Fruit fly (Drosophila melanogaster): ENCODE results near the gene CG17294.
A peak's percentile ranks its signal among the peaks of the same experiment; 100 is the strongest.

Gene CG17294

DNA sequence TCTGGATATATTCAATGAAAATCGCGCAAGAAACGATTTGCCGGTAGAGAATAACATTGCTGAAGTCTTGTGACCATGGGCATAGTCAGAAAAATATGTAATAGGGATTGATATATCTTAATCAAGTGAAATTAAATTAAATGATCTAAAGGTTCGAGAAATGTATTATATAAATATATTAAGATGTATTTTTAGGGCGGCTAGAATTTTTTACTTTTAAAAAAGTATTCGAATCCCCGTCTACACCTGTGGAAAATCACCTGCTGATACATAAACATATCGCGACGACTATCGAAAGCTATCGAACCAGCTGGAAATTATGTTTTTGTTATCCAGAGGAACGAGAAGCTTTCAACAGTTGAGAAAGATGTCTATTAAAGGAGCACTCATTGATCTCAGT, at the start of gene CG17294, which contains the start of gene CG13390:
TSS of gene CG17294 (plus strand) at position 319 of the 400 bp plus-strand sequence.
TSS of gene CG13390 (minus strand) at position 81 of the 400 bp plus-strand sequence.
- peak; percentile 100 for TF ChIP-seq CG17801 (GFP tag; optimal IDR thresholded peaks at IDR 0.05; ENCODE audit: partially characterized antibody)

DNA sequence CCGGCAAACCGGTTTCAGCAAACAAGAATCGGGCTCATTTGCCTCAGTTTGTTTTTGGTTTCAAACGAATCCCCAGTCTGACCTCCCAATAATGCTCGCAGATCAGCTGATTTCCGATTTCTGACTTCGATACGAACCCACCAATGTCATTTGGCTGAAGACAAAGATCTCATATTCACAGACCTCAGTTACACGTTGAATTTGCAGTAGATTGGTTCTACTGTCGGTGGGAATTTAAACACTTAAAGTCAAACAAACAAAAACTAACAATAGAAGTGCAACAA, 49.6 kb upstream of the CG17294 start, which contains the start of gene CG14275:
TSS of gene CG14275 (plus strand) at position 185 of the 284 bp plus-strand sequence.
- no peak for TF ChIP-seq CG17801 (GFP tag; optimal IDR thresholded peaks at IDR 0.05; ENCODE audit: partially characterized antibody)

DNA sequence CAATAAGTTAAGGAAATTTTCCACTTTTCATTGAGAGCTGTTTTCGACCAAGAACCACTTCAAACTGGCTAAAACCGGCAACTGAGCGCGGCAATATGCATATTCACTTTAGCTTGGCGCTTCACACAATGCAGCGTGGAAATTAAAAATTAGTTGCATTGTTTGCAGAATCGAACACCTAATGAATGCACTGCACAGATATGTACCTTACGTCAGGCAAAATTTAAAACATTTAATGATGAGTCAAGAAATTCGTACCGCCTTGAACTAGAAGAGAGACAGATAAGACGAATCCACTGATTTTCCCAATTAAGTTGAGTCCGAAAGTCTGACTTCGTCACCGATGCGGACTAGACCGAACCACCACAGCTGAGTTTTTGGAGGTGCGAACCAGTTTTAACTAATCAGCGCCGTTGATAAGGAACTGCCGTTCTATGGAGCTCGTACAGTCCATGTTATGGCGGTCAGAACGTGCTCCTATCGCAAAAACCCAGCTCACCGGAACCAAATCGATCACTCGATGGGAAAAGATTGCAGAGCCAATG, 49.0 kb upstream of the CG17294 start:
- no peak for TF ChIP-seq CG17801 (GFP tag; optimal IDR thresholded peaks at IDR 0.05; ENCODE audit: partially characterized antibody)

DNA sequence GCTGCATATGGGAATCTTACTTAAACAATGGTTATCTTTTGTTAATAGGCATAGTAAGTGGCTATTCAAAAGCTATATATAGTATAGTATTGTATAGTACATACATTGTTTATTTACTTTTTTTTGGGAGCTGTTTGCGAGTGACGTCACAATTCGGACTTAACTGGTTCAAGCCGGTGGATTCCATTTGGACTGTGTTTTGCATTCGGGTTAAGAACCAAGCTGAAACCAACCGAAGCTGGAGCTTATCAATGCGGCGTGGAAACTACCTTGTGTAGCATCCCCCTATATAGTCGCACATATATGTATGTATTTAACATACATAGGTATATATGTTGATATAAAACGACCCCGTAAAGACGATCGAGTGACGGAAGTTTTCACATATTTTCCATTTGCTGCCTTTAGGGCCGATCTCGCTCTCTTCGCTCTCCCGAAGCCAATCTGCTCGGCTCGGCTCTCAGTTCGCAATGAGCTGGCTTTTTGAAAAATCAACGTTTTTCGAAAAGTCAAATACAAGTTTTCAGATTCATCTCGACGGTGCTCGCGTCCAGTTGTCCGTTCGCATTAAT, 48.2 kb upstream of the CG17294 start:
- TF ChIP-seq CG17801 (GFP tag; optimal IDR thresholded peaks at IDR 0.05; ENCODE audit: partially characterized antibody), result no peak

DNA sequence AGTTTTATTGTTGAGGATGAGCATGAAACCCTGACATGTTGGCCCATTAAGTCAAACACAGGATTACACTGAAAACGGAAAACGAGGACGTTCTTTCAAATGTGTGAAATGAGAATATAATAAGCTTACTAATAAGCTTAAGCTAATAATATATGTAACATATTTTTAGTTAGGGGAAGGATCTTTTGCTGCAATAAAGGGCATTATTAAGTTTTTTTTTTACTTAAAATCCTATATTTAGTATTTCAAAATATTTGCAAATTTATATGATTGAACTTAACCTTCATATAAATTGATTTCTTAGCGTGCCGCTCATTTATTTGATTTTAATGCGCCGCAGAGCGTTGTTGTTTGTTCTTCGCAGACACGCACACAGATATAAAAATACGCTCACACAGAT, 43.6 kb upstream of the CG17294 start:
- TF ChIP-seq CG17801 (GFP tag; optimal IDR thresholded peaks at IDR 0.05; ENCODE audit: partially characterized antibody), result no peak

DNA sequence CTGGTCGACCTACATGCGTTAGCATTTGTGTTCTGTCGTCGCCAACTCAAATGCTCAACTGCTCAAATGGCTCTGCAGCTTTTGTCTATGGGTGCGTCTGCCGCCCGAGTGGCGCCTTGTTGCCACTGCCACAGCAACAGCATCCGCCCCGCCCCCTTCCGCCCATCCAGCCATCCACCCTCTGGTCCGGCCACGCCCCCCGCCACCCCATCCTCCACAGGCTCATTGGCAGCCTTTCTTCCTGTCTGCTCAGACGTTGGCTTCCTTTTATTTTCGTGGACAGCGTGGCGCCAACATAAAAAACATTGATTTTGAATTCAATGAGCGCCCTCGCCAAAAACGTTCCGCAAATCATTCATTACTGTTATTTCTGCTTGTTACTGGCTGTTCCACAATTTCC, 43.2 kb upstream of the CG17294 start:
- no peak for TF ChIP-seq CG17801 (GFP tag; optimal IDR thresholded peaks at IDR 0.05; ENCODE audit: partially characterized antibody)

DNA sequence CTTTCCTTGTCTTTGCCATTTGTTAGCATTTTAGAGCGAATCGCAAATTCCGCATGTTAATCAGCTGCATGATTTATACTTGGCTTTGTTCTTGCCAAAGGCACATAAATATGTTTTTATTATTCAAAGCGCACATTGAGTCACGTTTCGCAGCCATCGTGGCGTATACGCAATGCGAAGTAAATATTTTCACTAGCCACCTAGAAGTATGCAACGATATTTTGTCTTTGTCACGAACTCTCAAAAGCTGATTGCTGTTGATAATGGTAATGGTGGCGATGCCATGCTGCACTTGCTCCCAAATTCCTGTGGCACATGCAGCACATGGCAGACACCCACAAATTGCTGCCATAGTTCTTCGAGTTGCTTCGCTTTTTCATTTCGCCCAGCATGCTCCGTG, 42.1 kb upstream of the CG17294 start:
- TF ChIP-seq CG17801 (GFP tag; optimal IDR thresholded peaks at IDR 0.05; ENCODE audit: partially characterized antibody), result no peak

DNA sequence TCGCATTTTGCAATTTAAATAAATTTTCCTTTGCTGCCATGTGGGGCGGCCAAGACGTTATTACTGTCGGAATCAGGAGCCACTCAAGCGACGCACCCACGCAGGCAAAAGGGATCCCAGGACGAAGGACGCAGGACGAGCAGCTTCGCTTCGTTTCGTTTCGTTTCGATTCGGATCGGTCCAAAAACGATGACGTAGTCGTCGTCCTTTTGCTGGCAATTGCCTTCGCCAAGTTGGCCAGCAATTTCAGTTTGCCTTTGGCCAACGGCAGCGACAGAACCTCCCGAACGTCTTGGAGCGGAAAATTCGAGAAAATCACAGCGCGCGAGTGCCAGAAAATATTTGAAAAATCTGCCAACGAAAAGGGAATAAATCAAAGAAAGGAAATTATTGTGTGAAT, 38.8 kb upstream of the CG17294 start, which contains the start of gene witty:
TSS of gene witty (plus strand) at position 249 of the 400 bp plus-strand sequence.
- TF ChIP-seq CG17801 (GFP tag; optimal IDR thresholded peaks at IDR 0.05; ENCODE audit: partially characterized antibody), result no peak

DNA sequence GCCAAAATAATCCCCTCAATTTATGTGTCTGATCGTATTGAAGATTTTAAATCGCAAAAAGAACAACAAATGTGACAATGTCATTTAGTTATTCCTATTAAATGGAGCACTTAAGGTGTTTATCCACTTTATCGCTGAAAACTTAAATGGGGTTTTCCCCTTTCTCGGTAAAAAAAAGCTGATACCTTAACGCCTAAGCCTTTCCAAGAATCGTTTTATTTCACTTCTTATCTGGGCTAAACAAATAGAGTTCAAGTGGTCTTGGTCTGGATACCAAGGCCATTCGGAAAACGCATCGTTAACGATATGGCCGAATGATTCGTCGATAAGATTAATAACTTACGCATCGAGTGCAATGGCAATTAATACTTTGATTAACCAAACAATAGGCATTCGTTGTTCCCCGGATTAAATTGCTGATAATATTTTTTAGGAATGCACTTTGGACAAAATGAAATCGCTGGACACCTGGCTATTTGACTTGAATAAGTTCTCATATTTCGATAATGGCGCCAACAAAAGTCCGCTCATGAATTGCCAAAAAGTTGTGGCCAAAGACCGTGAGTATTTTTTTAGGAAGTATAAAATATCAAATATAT, 37.0 kb upstream of the CG17294 start:
- TF ChIP-seq CG17801 (GFP tag; optimal IDR thresholded peaks at IDR 0.05; ENCODE audit: partially characterized antibody), result no peak

DNA sequence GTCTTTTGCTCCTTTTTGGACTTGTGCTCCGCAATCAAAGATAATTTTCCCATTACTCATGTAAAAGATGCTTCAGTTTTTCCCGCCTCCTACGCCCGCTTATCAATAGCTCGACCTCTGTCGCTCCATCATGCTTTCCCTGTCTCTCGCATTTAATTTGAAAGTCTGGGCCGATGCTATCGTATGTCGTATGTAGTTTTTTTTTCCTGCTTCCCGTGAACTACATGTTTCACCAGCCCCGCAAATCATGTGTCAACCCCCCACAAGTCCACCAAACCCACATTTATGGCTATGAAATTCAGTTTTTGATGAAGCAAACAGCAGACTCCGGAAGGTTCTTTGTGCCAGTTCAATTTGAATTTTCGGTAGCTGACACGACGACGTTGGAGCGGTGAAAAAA, 34.4 kb upstream of the CG17294 start, which contains the start of gene CG14273:
TSS of gene CG14273 (plus strand) at position 301 of the 400 bp plus-strand sequence.
- TF ChIP-seq CG17801 (GFP tag; optimal IDR thresholded peaks at IDR 0.05; ENCODE audit: partially characterized antibody), result no peak

DNA sequence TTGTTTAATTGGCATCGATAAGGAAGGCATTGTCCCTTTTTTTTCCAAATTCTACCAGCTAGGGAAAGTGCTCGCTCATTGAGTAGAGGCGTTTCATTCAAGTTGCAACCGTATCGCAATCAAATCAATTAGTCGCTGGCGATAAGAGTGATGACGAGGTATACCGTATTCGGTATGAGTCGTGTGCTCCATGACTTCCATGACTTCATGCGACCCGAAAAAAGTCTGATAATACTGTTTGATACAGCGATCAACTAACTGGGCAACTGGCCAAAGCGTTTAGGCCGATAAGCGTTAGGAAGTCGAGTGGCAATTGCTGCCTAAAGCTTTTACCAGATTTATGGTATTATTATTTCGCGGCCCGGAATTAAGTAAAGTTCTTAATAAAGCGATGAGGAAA, 32.3 kb upstream of the CG17294 start:
- TF ChIP-seq CG17801 (GFP tag; optimal IDR thresholded peaks at IDR 0.05; ENCODE audit: partially characterized antibody), result no peak

DNA sequence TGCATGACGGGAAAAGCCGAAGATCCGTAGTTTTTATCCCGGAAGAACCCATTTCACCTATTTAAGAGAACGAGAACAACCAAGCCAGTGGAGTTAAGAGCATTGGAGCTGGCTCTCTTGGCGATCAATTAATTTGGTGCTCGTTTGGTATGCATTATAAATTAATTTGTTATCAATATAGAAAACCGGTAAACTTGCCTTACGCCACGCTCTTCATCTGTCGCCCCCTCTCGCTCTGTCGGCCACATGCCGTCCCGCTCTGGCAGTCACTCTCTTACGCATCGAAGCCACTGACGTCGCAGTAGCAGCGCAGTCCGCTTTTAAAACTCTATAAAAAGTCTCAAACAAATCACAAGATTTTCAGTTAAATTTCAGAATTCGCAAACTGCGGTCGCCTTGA, 30.6 kb upstream of the CG17294 start, which contains the start of gene CG7778:
TSS of gene CG7778 (plus strand) at position 361 of the 400 bp plus-strand sequence.
- no peak for TF ChIP-seq CG17801 (GFP tag; optimal IDR thresholded peaks at IDR 0.05; ENCODE audit: partially characterized antibody)

DNA sequence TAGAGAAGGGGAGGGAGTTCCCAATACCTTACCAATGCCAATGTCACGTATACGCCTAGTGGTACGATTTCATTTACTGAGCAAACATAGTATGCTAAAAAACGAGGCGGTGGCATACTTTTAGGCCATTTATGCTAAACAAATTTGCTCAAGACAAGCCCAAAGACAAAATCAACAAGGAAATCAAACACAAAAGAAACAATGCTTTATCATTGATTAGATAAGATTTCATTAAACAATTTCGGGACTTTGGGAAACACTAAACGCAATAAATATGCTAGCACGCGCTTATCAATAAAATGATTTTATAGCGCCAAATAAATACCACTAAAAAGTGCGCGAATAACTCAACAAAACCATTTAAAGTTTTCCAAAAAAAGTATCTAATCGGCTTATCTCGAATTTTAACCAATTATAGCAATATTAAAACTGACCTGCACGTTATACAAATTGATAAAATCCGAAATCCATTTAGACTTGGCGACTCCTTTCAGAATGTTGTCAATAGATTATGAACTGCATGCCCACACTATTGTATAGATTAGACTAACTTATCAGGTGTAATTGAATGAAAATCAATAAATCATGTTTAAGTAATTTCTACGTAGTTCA, 26.2 kb upstream of the CG17294 start:
- no peak for TF ChIP-seq CG17801 (GFP tag; optimal IDR thresholded peaks at IDR 0.05; ENCODE audit: partially characterized antibody)

DNA sequence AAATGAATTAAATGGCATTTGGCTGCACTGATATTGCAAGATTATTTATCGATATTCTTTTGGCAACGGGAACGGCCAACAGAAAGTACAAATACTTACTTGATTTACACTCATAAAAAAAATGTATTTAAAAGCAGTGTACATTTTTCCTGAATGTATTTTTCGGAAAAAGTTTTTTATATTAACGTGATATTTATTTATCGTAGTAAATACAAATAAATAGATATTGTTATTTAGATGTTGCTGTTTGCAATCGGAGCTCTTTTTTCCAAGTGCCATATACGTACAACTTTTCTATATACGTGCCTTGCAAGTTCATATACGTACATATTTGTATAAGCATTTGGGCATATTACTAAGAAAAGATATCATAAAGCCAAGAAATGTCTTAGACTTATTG, 25.5 kb upstream of the CG17294 start:
- no peak for TF ChIP-seq CG17801 (GFP tag; optimal IDR thresholded peaks at IDR 0.05; ENCODE audit: partially characterized antibody)

DNA sequence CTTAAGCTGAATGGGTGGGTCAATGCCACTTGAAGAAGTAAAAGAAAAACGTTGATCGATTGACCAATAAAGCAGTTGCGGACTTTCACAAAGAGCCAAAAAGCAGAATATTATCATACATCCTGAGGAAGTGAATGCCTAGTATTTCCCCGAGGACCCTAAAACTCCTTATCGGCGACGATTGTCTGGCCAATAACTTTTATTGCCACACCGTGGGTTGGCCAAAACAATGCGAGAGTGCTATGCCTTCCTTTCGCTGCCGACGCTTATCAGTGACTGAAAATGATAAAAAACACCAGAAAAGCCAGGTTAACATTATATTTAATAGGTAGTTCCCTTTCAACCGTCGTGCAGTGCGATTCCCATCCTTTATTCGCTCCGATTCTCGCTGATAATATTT, 25.0 kb upstream of the CG17294 start, which contains the start of gene Mur29B:
TSS of gene Mur29B (plus strand) at position 324 of the 400 bp plus-strand sequence.
- TF ChIP-seq CG17801 (GFP tag; optimal IDR thresholded peaks at IDR 0.05; ENCODE audit: partially characterized antibody), result no peak

DNA sequence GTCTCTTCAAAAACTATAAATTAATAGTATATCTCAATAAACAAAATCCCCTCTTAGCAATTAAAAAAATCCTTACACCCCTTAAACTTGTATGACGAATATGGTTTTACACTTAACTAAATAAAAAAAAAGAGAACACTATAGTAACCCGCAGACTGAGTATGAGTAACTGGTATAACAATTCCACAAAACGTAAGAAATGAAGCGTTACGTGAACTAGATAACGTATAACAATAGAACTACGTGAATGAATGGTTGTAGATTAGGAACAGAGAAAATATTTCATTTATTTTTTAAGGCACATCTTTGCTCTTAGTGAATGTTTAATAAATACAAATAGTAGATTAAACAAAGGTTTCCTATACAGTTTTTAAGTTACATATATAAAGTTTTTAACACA, 21.4 kb upstream of the CG17294 start:
- TF ChIP-seq CG17801 (GFP tag; optimal IDR thresholded peaks at IDR 0.05; ENCODE audit: partially characterized antibody), result no peak
